Worm (Caenorhabditis elegans): ENCODE data around the gene ZK1010.5.

Gene ZK1010.5

ce11 chrIII:13002098-13002497 is 14.8 kb upstream of the ZK1010.5 start, which contains the start of gene ZK1010.10:
ZK1010.10 (plus strand) TSS chrIII:13002383.
- TF ChIP-seq mxl-1 (tag; optimal IDR thresholded peaks at IDR 0.05) (no peak), dox-1 (GFP tag; IDR thresholded peaks at IDR 0.05) (peak; percentile 17; the same call in 1 of the 2 replicates), sea-2 (GFP tag; IDR thresholded peaks at IDR 0.05) (no peak), hmg-1.2 (GFP tag; IDR thresholded peaks at IDR 0.05) (peak; percentile 89), attf-5 (GFP tag; optimal IDR thresholded peaks at IDR 0.05) (peak; percentile 17), mes-4 (tag; optimal IDR thresholded peaks at IDR 0.05) (no peak), let-526 (GFP tag; IDR thresholded peaks at IDR 0.05) (peak; percentile 53; the same call in 1 of the 2 replicates), athp-1 (tag; optimal IDR thresholded peaks at IDR 0.05) (no peak), ceh-27 (GFP tag; optimal IDR thresholded peaks at IDR 0.05) (peak; percentile 46), efl-1 (GFP tag; optimal IDR thresholded peaks at IDR 0.05) (no peak)

ce11 chrIII:13000457-13000856 is 13.1 kb upstream of the ZK1010.5 start, which contains the start of gene ZK1010.8:
ZK1010.8 (minus strand) TSS chrIII:13000670.
- TF ChIP-seq tlf-1 (GFP tag; optimal IDR thresholded peaks at IDR 0.05), result no peak
- TF ChIP-seq lag-1 (GFP tag; IDR thresholded peaks at IDR 0.05), result no peak
- no peak for TF ChIP-seq aptf-2 (GFP tag; conservative IDR thresholded peaks at IDR 0.05)
- TF ChIP-seq attf-5 (GFP tag; optimal IDR thresholded peaks at IDR 0.05), result no peak
- TF ChIP-seq T26A5.8 (tag; optimal IDR thresholded peaks at IDR 0.05), result no peak
- no peak for TF ChIP-seq repo-1 (tag; optimal IDR thresholded peaks at IDR 0.05)
- no peak for TF ChIP-seq nfyb-1 (GFP tag; IDR thresholded peaks at IDR 0.05)
- TF ChIP-seq rec-8 (tag; optimal IDR thresholded peaks at IDR 0.05), result no peak
- TF ChIP-seq Y53F4B.3 (GFP tag; IDR thresholded peaks at IDR 0.05), result no peak
- no peak for TF ChIP-seq rcor-1 (GFP tag; IDR thresholded peaks at IDR 0.05)
- TF ChIP-seq ztf-3 (GFP tag; optimal IDR thresholded peaks at IDR 0.05), result no peak
- no peak for TF ChIP-seq mes-4 (tag; optimal IDR thresholded peaks at IDR 0.05)
- TF ChIP-seq hsf-1 (GFP tag; IDR thresholded peaks at IDR 0.05), result no peak
- TF ChIP-seq B0336.3 (GFP tag; IDR thresholded peaks at IDR 0.05), result no peak

- 0 out of 2 replicates have a peak, but pooled peaks have one; percentile 62 for TF ChIP-seq F37B4.10 (GFP tag; IDR thresholded peaks at IDR 0.05)
- TF ChIP-seq F10E7.11 (tag; optimal IDR thresholded peaks at IDR 0.05), result no peak
- no peak for TF ChIP-seq cebp-2 (GFP tag; IDR thresholded peaks at IDR 0.05)
- peak; percentile 59 for TF ChIP-seq zfh-2 (GFP tag; conservative IDR thresholded peaks at IDR 0.05)
These were observed 10.9 kb upstream of the ZK1010.5 start for ce11 chrIII:12998252-12998651.

- TF ChIP-seq attf-3 (GFP tag; conservative IDR thresholded peaks at IDR 0.05) (no peak), C17E4.6 (GFP tag; IDR thresholded peaks at IDR 0.05) (no peak), ceh-91 (GFP tag; IDR thresholded peaks at IDR 0.05) (no peak), nfyb-1 (GFP tag; IDR thresholded peaks at IDR 0.05) (no peak), gei-17 (GFP tag; optimal IDR thresholded peaks at IDR 0.05) (no peak), lin-35 (GFP tag; optimal IDR thresholded peaks at IDR 0.05) (no peak), egl-44 (GFP tag; IDR thresholded peaks at IDR 0.05) (no peak), ztf-25 (GFP tag; IDR thresholded peaks at IDR 0.05) (no peak), F57C9.4 (tag; optimal IDR thresholded peaks at IDR 0.05) (no peak), atf-7 (tag; optimal IDR thresholded peaks at IDR 0.05) (no peak), aptf-2 (GFP tag; conservative IDR thresholded peaks at IDR 0.05) (no peak), ceh-40 (GFP tag; IDR thresholded peaks at IDR 0.05) (no peak)
These were observed 6.3 kb upstream of the ZK1010.5 start, which contains the start of gene col-97 for ce11 chrIII:12993607-12994006. col-97 (minus strand) TSS chrIII:12993707.

Measured in whole organism, young adult.